Fruit fly (Drosophila melanogaster) whole organism, prepupa: ENCODE measurements around the gene CG1896.

Experiments used
- Blimp-1 ChIP-seq: fragments of 200-800 bp; sonication (Bioruptor generic); optimal IDR thresholded peaks from 3 replicates; lab custom pipeline; 2017; ENCODE audit warnings: missing biosample characterization, missing genetic modification characterization, mild to moderate bottlenecking, moderate library complexity, missing genetic modification reagents
- CG10631 ChIP-seq: fragments of 200-800 bp; sonication (Bioruptor generic); optimal IDR thresholded peaks from 2 replicates; lab custom pipeline; 2016; ENCODE audit warnings: missing biosample characterization, missing genetic modification characterization
- CG10669 ChIP-seq: fragments of 200-800 bp; sonication (Bioruptor generic); optimal IDR thresholded peaks from 3 replicates; lab custom pipeline; 2018; ENCODE audit warnings: missing biosample characterization, mild to moderate bottlenecking, missing genetic modification characterization, moderate library complexity
- CG11294 ChIP-seq: fragments of 200-800 bp; sonication (Bioruptor generic); IDR thresholded peaks from 2 replicates; pipeline ENCODE4 v1.3.6; 2022; ENCODE audit warnings: missing biosample characterization, missing genetic modification characterization
- CG11762 ChIP-seq: fragments of 200-800 bp; sonication (Bioruptor generic); optimal IDR thresholded peaks from 3 replicates; lab custom pipeline; 2016; ENCODE audit warnings: missing biosample characterization, missing genetic modification characterization; ENCODE audit not compliant: insufficient read depth
- CG11902 ChIP-seq: fragments of 200-800 bp; sonication (Bioruptor generic); optimal IDR thresholded peaks from 3 replicates; lab custom pipeline; 2016; ENCODE audit warnings: missing biosample characterization, missing genetic modification characterization
- CG15336 ChIP-seq: fragments of 200-800 bp; sonication (Bioruptor generic); IDR thresholded peaks from 2 replicates; pipeline ENCODE4 v1.3.6; 2022; ENCODE audit warnings: missing biosample characterization, missing genetic modification characterization
- CG1621 ChIP-seq: fragments of 200-800 bp; sonication (Bioruptor generic); optimal IDR thresholded peaks from 3 replicates; lab custom pipeline; 2018; ENCODE audit warnings: missing biosample characterization, mild to moderate bottlenecking, missing genetic modification characterization
- CG31627 ChIP-seq: fragments of 200-800 bp; sonication (Bioruptor generic); optimal IDR thresholded peaks from 3 replicates; lab custom pipeline; 2016; ENCODE audit warnings: missing biosample characterization, missing genetic modification characterization
- CG32006 ChIP-seq: fragments of 200-800 bp; sonication (Bioruptor generic); optimal IDR thresholded peaks from 3 replicates; lab custom pipeline; 2017; ENCODE audit warnings: missing biosample characterization, mild to moderate bottlenecking, missing genetic modification characterization
- CG34406 ChIP-seq: fragments of 200-800 bp; sonication (Bioruptor generic); optimal IDR thresholded peaks from 3 replicates; lab custom pipeline; 2016; ENCODE audit warnings: missing biosample characterization, missing genetic modification characterization
- CG3919 ChIP-seq: fragments of 200-800 bp; sonication (Bioruptor generic); optimal IDR thresholded peaks from 3 replicates; lab custom pipeline; 2016; ENCODE audit warnings: missing biosample characterization, missing genetic modification characterization
- CG4318 ChIP-seq: fragments of 200-800 bp; sonication (Bioruptor generic); optimal IDR thresholded peaks from 3 replicates; lab custom pipeline; 2017; ENCODE audit warnings: missing biosample characterization, mild to moderate bottlenecking, missing genetic modification characterization
- CG6163 ChIP-seq: fragments of 200-800 bp; sonication (Bioruptor generic); IDR thresholded peaks from 3 replicates; pipeline ENCODE4 v1.3.6; 2022; ENCODE audit warnings: missing biosample characterization, missing genetic modification characterization
- CG6276 ChIP-seq: fragments of 200-800 bp; sonication (Bioruptor generic); optimal IDR thresholded peaks from 2 replicates; lab custom pipeline; 2017; ENCODE audit warnings: missing biosample characterization, mild to moderate bottlenecking, missing genetic modification characterization
- CG6792 ChIP-seq: fragments of 200-800 bp; sonication (Bioruptor generic); optimal IDR thresholded peaks from 3 replicates; lab custom pipeline; 2016; ENCODE audit warnings: missing biosample characterization, missing genetic modification characterization
- CG6808 ChIP-seq: fragments of 200-800 bp; sonication (Bioruptor generic); optimal IDR thresholded peaks from 3 replicates; lab custom pipeline; 2017; ENCODE audit warnings: missing biosample characterization, missing genetic modification characterization, mild to moderate bottlenecking, moderate library complexity, missing genetic modification reagents
- CG6854 ChIP-seq: fragments of 200-800 bp; sonication (Bioruptor generic); optimal IDR thresholded peaks from 2 replicates; lab custom pipeline; 2017; ENCODE audit warnings: missing biosample characterization, mild to moderate bottlenecking, missing genetic modification characterization
- CG8119 ChIP-seq: fragments of 200-800 bp; sonication (Bioruptor generic); IDR thresholded peaks from 3 replicates; pipeline ENCODE4 v1.3.6; 2022; ENCODE audit warnings: missing biosample characterization, missing genetic modification characterization
- CG8319 ChIP-seq: fragments of 200-800 bp; sonication (Bioruptor generic); optimal IDR thresholded peaks from 3 replicates; lab custom pipeline; 2016; ENCODE audit warnings: missing biosample characterization, missing genetic modification characterization
- CG8632 ChIP-seq: fragments of 200-800 bp; sonication (Bioruptor generic); optimal IDR thresholded peaks from 3 replicates; lab custom pipeline; 2016; ENCODE audit warnings: missing biosample characterization, missing genetic modification characterization
- CG9139 ChIP-seq: fragments of 200-800 bp; sonication (Bioruptor generic); optimal IDR thresholded peaks from 3 replicates; lab custom pipeline; 2017; ENCODE audit warnings: missing biosample characterization, mild to moderate bottlenecking, missing genetic modification characterization
- Eip75B ChIP-seq: fragments of 200-800 bp; sonication (Bioruptor generic); optimal IDR thresholded peaks from 3 replicates; lab custom pipeline; 2016; ENCODE audit warnings: missing biosample characterization, missing genetic modification characterization
- Eip78C ChIP-seq: fragments of 200-800 bp; sonication (Bioruptor generic); peaks from one replicate; lab custom pipeline; 2016; ENCODE audit warnings: missing biosample characterization, missing genetic modification characterization
- Ets21C ChIP-seq: fragments of 200-800 bp; sonication (Bioruptor generic); optimal IDR thresholded peaks from 3 replicates; lab custom pipeline; 2016; ENCODE audit warnings: missing biosample characterization, missing genetic modification characterization
- Ets96B ChIP-seq: fragments of 200-800 bp; optimal IDR thresholded peaks from 2 replicates; lab custom pipeline; 2019; ENCODE audit warnings: missing biosample characterization, mild to moderate bottlenecking, missing genetic modification characterization, moderate library complexity
- Gug ChIP-seq: fragments of 200-800 bp; sonication (Bioruptor generic); IDR thresholded peaks from 2 replicates; pipeline ENCODE4 v1.3.6; 2022; ENCODE audit warnings: missing biosample characterization, missing genetic modification characterization
- Hr38 ChIP-seq: sonication (Bioruptor generic); optimal IDR thresholded peaks from 2 replicates; lab custom pipeline; 2016; ENCODE audit warnings: missing biosample characterization, missing genetic modification characterization
- Hr39 ChIP-seq: fragments of 200-800 bp; sonication (Bioruptor generic); optimal IDR thresholded peaks from 2 replicates; lab custom pipeline; 2016; ENCODE audit warnings: missing biosample characterization, missing genetic modification characterization
- Hr4 ChIP-seq: fragments of 200-800 bp; sonication (Bioruptor generic); optimal IDR thresholded peaks from 3 replicates; lab custom pipeline; 2016; ENCODE audit warnings: missing biosample characterization, missing genetic modification characterization
- Lpt ChIP-seq: fragments of 200-800 bp; sonication (Bioruptor generic); optimal IDR thresholded peaks from 3 replicates; lab custom pipeline; 2016; ENCODE audit warnings: missing biosample characterization, missing genetic modification characterization
- Met ChIP-seq: fragments of 200-800 bp; sonication (Bioruptor generic); optimal IDR thresholded peaks from 3 replicates; lab custom pipeline; 2016; ENCODE audit warnings: missing biosample characterization, missing genetic modification characterization
- OdsH ChIP-seq: fragments of 200-800 bp; sonication (Bioruptor generic); optimal IDR thresholded peaks from 3 replicates; lab custom pipeline; 2016; ENCODE audit warnings: missing biosample characterization, missing genetic modification characterization
- Smox ChIP-seq: fragments of 200-800 bp; sonication (Bioruptor generic); optimal IDR thresholded peaks from 3 replicates; lab custom pipeline; 2016; ENCODE audit warnings: missing biosample characterization, missing genetic modification characterization
- Sox102F ChIP-seq: fragments of 200-800 bp; sonication (Bioruptor generic); optimal IDR thresholded peaks from 2 replicates; lab custom pipeline; 2016; ENCODE audit warnings: missing biosample characterization, mild to moderate bottlenecking, missing genetic modification characterization
- Sox14 ChIP-seq: fragments of 200-800 bp; sonication (Bioruptor generic); optimal IDR thresholded peaks from 3 replicates; lab custom pipeline; 2016; ENCODE audit warnings: missing biosample characterization, missing genetic modification characterization
- Sox15 ChIP-seq: fragments of 200-800 bp; sonication (Bioruptor generic); optimal IDR thresholded peaks from 3 replicates; lab custom pipeline; 2016; ENCODE audit warnings: missing biosample characterization, missing genetic modification characterization
- achi ChIP-seq: fragments of 200-800 bp; sonication (Bioruptor generic); optimal IDR thresholded peaks from 3 replicates; lab custom pipeline; 2016; ENCODE audit warnings: missing biosample characterization, missing genetic modification characterization
- acj6 ChIP-seq: fragments of 200-800 bp; sonication (Bioruptor generic); optimal IDR thresholded peaks from 3 replicates; lab custom pipeline; 2016; ENCODE audit warnings: missing biosample characterization, missing genetic modification characterization
- dac ChIP-seq: fragments of 200-800 bp; sonication (Bioruptor generic); optimal IDR thresholded peaks from 2 replicates; lab custom pipeline; 2017; ENCODE audit warnings: missing biosample characterization, mild to moderate bottlenecking, missing genetic modification characterization
- dsx ChIP-seq: fragments of 200-800 bp; optimal IDR thresholded peaks from 3 replicates; lab custom pipeline; 2019; ENCODE audit warnings: missing biosample characterization, mild to moderate bottlenecking, missing genetic modification characterization, moderate library complexity; ENCODE audit not compliant: poor library complexity, severe bottlenecking
- eg ChIP-seq: fragments of 200-800 bp; sonication (Bioruptor generic); IDR thresholded peaks from 3 replicates; pipeline ENCODE4 v1.3.6; 2022; ENCODE audit warnings: missing biosample characterization, missing genetic modification characterization
- esn ChIP-seq: fragments of 200-800 bp; sonication (Bioruptor generic); optimal IDR thresholded peaks from 2 replicates; lab custom pipeline; 2016; ENCODE audit warnings: missing biosample characterization, mild to moderate bottlenecking, missing genetic modification characterization, moderate library complexity
- fd59A ChIP-seq: fragments of 200-800 bp; sonication (Bioruptor generic); optimal IDR thresholded peaks from 2 replicates; lab custom pipeline; 2017; ENCODE audit warnings: missing biosample characterization, mild to moderate bottlenecking, missing genetic modification characterization, missing genetic modification reagents
- fd85E ChIP-seq: fragments of 200-800 bp; sonication (Bioruptor generic); optimal IDR thresholded peaks from 3 replicates; lab custom pipeline; 2016; ENCODE audit warnings: missing biosample characterization, missing genetic modification characterization
- lz ChIP-seq: fragments of 200-800 bp; sonication (Bioruptor generic); optimal IDR thresholded peaks from 3 replicates; lab custom pipeline; 2016; ENCODE audit warnings: missing biosample characterization, missing genetic modification characterization
- pdm3 ChIP-seq: fragments of 200-800 bp; sonication (Bioruptor generic); optimal IDR thresholded peaks from 3 replicates; lab custom pipeline; 2016; ENCODE audit warnings: missing biosample characterization, missing genetic modification characterization
- salr ChIP-seq, 2 experiments: fragments of 200-800 bp; sonication (Bioruptor generic); optimal IDR thresholded peaks; 3 replicates each; lab custom pipeline; 2016 to 2018; ENCODE audit warnings: missing biosample characterization in 2 of 2, missing genetic modification characterization in 2 of 2, mild to moderate bottlenecking in 1 of 2
- spab ChIP-seq: fragments of 200-800 bp; sonication (Bioruptor generic); optimal IDR thresholded peaks from 2 replicates; lab custom pipeline; 2017; ENCODE audit warnings: missing biosample characterization, mild to moderate bottlenecking, missing genetic modification characterization, missing genetic modification reagents
- svp ChIP-seq: fragments of 200-800 bp; sonication (Bioruptor generic); peaks from one replicate; lab custom pipeline; 2016; ENCODE audit warnings: missing biosample characterization, missing genetic modification characterization
- vri ChIP-seq: fragments of 200-800 bp; sonication (Bioruptor generic); optimal IDR thresholded peaks from 3 replicates; lab custom pipeline; 2016; ENCODE audit warnings: missing biosample characterization, mild to moderate bottlenecking, missing genetic modification characterization

CG1896 gene

dm6 chr3R:31706142-31706894 is 37.8 kb upstream of the CG1896 start:
- TF ChIP-seq CG32006 (GFP tag; lab: Kevin White, UChicago) (peak; percentile 77), Eip75B (GFP tag; lab: Kevin White, UChicago) (peak; percentile 44), Lpt (peak; percentile 83), Sox14 (peak; percentile 75), eg (GFP tag; lab: Robert Waterston, UW) (peak; percentile 78), Hr38 (GFP tag; lab: Kevin White, UChicago) (no peak), CG34406 (GFP tag; lab: Kevin White, UChicago) (no peak), CG8119 (GFP tag; lab: Robert Waterston, UW) (peak; percentile 77), CG6808 (GFP tag; lab: Kevin White, UChicago) (peak; percentile 23), Ets96B (tag; lab: Kevin White, UChicago) (peak; percentile 44), CG31627 (no peak), Met (no peak), spab (GFP tag; lab: Kevin White, UChicago) (peak; percentile 26), CG11294 (GFP tag; lab: Robert Waterston, UW) (0 out of 2 replicates have a peak, but pooled peaks have one; percentile 38), vri (GFP tag; lab: Kevin White, UChicago) (no peak), Smox (GFP tag; lab: Kevin White, UChicago) (no peak), CG11762 (GFP tag; lab: Kevin White, UChicago) (peak; percentile 22), CG4318 (GFP tag; lab: Kevin White, UChicago) (peak; percentile 54), dac (peak; percentile 26), Blimp-1 (GFP tag; lab: Kevin White, UChicago) (no peak), Sox15 (GFP tag; lab: Kevin White, UChicago) (no peak), OdsH (peak; percentile 61), CG3919 (GFP tag; lab: Kevin White, UChicago) (peak; percentile 79), Ets21C (GFP tag; lab: Kevin White, UChicago) (no peak), svp (GFP tag; lab: Kevin White, UChicago) (peak; percentile 83), fd59A (GFP tag; lab: Kevin White, UChicago) (peak; percentile 16), CG10631 (GFP tag; lab: Kevin White, UChicago) (peak; percentile 83), lz (GFP tag; lab: Kevin White, UChicago) (no peak), salr (GFP tag; optimal IDR thresholded peaks at IDR 0.05; lab: Kevin White, UChicago) (peak in 1 of 2 experiments; percentile 77), achi (peak; percentile 76), CG10669 (GFP tag; lab: Kevin White, UChicago) (peak; percentile 59), CG6854 (GFP tag; lab: Kevin White, UChicago) (no peak), pdm3 (GFP tag; lab: Kevin White, UChicago) (peak; percentile 63), Hr39 (GFP tag; lab: Kevin White, UChicago) (no peak), dsx (no peak), Gug (peak; percentile 53), Sox102F (GFP tag; lab: Kevin White, UChicago) (no peak), acj6 (GFP tag; lab: Kevin White, UChicago) (peak; percentile 57), Eip78C (GFP tag; lab: Kevin White, UChicago) (peak; percentile 79), CG6792 (GFP tag; lab: Kevin White, UChicago) (no peak), CG8632 (GFP tag; lab: Kevin White, UChicago) (no peak), CG6276 (peak; percentile 57), CG15336 (GFP tag; lab: Robert Waterston, UW) (peak; percentile 68), CG1621 (tag; lab: Kevin White, UChicago) (no peak), CG9139 (GFP tag; lab: Kevin White, UChicago) (no peak), esn (GFP tag; lab: Kevin White, UChicago) (no peak), fd85E (GFP tag; lab: Kevin White, UChicago) (no peak), CG6163 (GFP tag; lab: Robert Waterston, UW) (peak; percentile 87), CG11902 (no peak), Hr4 (GFP tag; lab: Kevin White, UChicago) (peak; percentile 69), CG8319 (GFP tag; lab: Kevin White, UChicago) (no peak)
